Fruit fly (Drosophila melanogaster) whole organism, embryonic: ENCODE results near the gene CG32944.

Experiments
- Aef1 ChIP-seq: fragments of 200-800 bp; sonication (Bioruptor generic); IDR thresholded peaks from 3 replicates; pipeline ENCODE4 v1.3.6; 2022; ENCODE audit warnings: missing biosample characterization, missing genetic modification characterization
- B-H2 ChIP-seq: fragments of 200-800 bp; sonication (Bioruptor generic); optimal IDR thresholded peaks from 2 replicates; lab custom pipeline; 2018; ENCODE audit warnings: missing biosample characterization, mild to moderate bottlenecking, missing genetic modification characterization
- Bteb2 ChIP-seq: fragments of 200-800 bp; sonication (Bioruptor generic); optimal IDR thresholded peaks from 2 replicates; lab custom pipeline; 2016; ENCODE audit warnings: missing biosample characterization, missing genetic modification characterization
- CG10321 ChIP-seq: fragments of 200-800 bp; sonication (Bioruptor generic); IDR thresholded peaks from 2 replicates; pipeline ENCODE4 v1.3.6; 2022; ENCODE audit warnings: missing biosample characterization, missing genetic modification characterization
- CG10654 ChIP-seq: fragments of 200-800 bp; sonication (Bioruptor generic); optimal IDR thresholded peaks from 2 replicates; lab custom pipeline; 2016; ENCODE audit warnings: missing biosample characterization, missing genetic modification characterization
- CG12769 ChIP-seq: fragments of 200-800 bp; sonication (Bioruptor generic); optimal IDR thresholded peaks from 2 replicates; lab custom pipeline; 2019; ENCODE audit warnings: missing biosample characterization, mild to moderate bottlenecking, missing genetic modification characterization, moderate library complexity
- CG13123 ChIP-seq: fragments of 200-800 bp; sonication (Bioruptor generic); optimal IDR thresholded peaks from 2 replicates; lab custom pipeline; 2016; ENCODE audit warnings: missing biosample characterization, missing genetic modification characterization
- CG14710 ChIP-seq: fragments of 200-800 bp; sonication (Bioruptor generic); optimal IDR thresholded peaks from 3 replicates; lab custom pipeline; 2019; ENCODE audit warnings: missing biosample characterization, mild to moderate bottlenecking, missing genetic modification characterization, moderate library complexity
- CG15601 ChIP-seq: fragments of 200-800 bp; sonication (Bioruptor generic); optimal IDR thresholded peaks from 3 replicates; lab custom pipeline; 2019; ENCODE audit warnings: missing biosample characterization, mild to moderate bottlenecking, missing genetic modification characterization, moderate library complexity
- CG1647 ChIP-seq: fragments of 200-800 bp; sonication (Bioruptor generic); optimal IDR thresholded peaks from 3 replicates; lab custom pipeline; 2016; ENCODE audit warnings: missing biosample characterization, missing genetic modification characterization
- CG18476 ChIP-seq: fragments of 200-800 bp; sonication (Bioruptor generic); optimal IDR thresholded peaks from 2 replicates; lab custom pipeline; 2016; ENCODE audit warnings: missing biosample characterization, mild to moderate bottlenecking, missing genetic modification characterization
- CG4617 ChIP-seq: fragments of 200-800 bp; sonication (Bioruptor generic); optimal IDR thresholded peaks from 3 replicates; lab custom pipeline; 2016; ENCODE audit warnings: missing biosample characterization, missing genetic modification characterization, borderline replicate concordance
- CG7271 ChIP-seq: fragments of 200-800 bp; sonication (Bioruptor generic); optimal IDR thresholded peaks from 2 replicates; lab custom pipeline; 2018; ENCODE audit warnings: missing biosample characterization, mild to moderate bottlenecking, missing genetic modification characterization, moderate library complexity
- CG7372 ChIP-seq: fragments of 200-800 bp; sonication (Bioruptor generic); IDR thresholded peaks from 2 replicates; pipeline ENCODE4 v1.3.6; 2022; ENCODE audit warnings: missing biosample characterization, missing genetic modification characterization
- CG9932 ChIP-seq: fragments of 200-800 bp; sonication (Bioruptor generic); IDR thresholded peaks from 2 replicates; pipeline ENCODE4 v1.3.6; 2022; ENCODE audit warnings: missing biosample characterization, missing genetic modification characterization
- CHES-1-like ChIP-seq: fragments of 200-800 bp; sonication (Bioruptor generic); optimal IDR thresholded peaks from 2 replicates; lab custom pipeline; 2016; ENCODE audit warnings: missing biosample characterization, missing genetic modification characterization
- CoRest ChIP-seq: fragments of 200-800 bp; sonication (Bioruptor generic); optimal IDR thresholded peaks from 3 replicates; lab custom pipeline; 2018; ENCODE audit warnings: missing biosample characterization, mild to moderate bottlenecking, missing genetic modification characterization, moderate library complexity
- Dll ChIP-seq: fragments of 200-800 bp; sonication (Bioruptor generic); IDR thresholded peaks from 4 replicates; pipeline ENCODE4 v1.3.6; 2022; ENCODE audit warnings: missing biosample characterization, missing genetic modification characterization; ENCODE audit not compliant: partially characterized antibody
- Doc3 ChIP-seq: fragments of 200-800 bp; sonication (Bioruptor generic); IDR thresholded peaks from 3 replicates; pipeline ENCODE4 v1.3.6; 2022; ENCODE audit warnings: missing biosample characterization, missing genetic modification characterization; ENCODE audit not compliant: partially characterized antibody
- Dp ChIP-seq: fragments of 200-800 bp; sonication (Bioruptor generic); optimal IDR thresholded peaks from 2 replicates; lab custom pipeline; 2018; ENCODE audit warnings: missing biosample characterization, mild to moderate bottlenecking, missing genetic modification characterization, moderate library complexity
- Dref ChIP-seq: fragments of 200-800 bp; sonication (Bioruptor generic); IDR thresholded peaks from 2 replicates; pipeline ENCODE4 v1.3.6; 2022; ENCODE audit warnings: missing biosample characterization, missing genetic modification characterization
- Elba2 ChIP-seq: fragments of 200-800 bp; sonication (Bioruptor generic); optimal IDR thresholded peaks from 3 replicates; lab custom pipeline; 2016; ENCODE audit warnings: missing biosample characterization, missing genetic modification characterization
- Fer2 ChIP-seq: fragments of 200-800 bp; sonication (Bioruptor generic); optimal IDR thresholded peaks from 2 replicates; lab custom pipeline; 2018; ENCODE audit warnings: missing biosample characterization, mild to moderate bottlenecking, missing genetic modification characterization, moderate library complexity
- Hmx ChIP-seq: fragments of 200-800 bp; sonication (Bioruptor generic); optimal IDR thresholded peaks from 2 replicates; lab custom pipeline; 2016; ENCODE audit warnings: missing biosample characterization, missing genetic modification characterization
- Hr51 ChIP-seq, 2 experiments: fragments of 200-800 bp; sonication (Bioruptor generic); optimal IDR thresholded peaks; 2 replicates in 1 of 2; 3 replicates in 1 of 2; lab custom pipeline; 2016 to 2018; ENCODE audit warnings: missing biosample characterization in 2 of 2, missing genetic modification characterization in 2 of 2, mild to moderate bottlenecking in 1 of 2, moderate library complexity in 1 of 2
- Lhr ChIP-seq: fragments of 200-800 bp; sonication (Bioruptor generic); optimal IDR thresholded peaks from 3 replicates; lab custom pipeline; 2017; ENCODE audit warnings: mild to moderate bottlenecking, missing biosample characterization, missing genetic modification reagents, missing genetic modification characterization
- MBD-R2 ChIP-seq: fragments of 200-800 bp; sonication (Bioruptor generic); IDR thresholded peaks from 2 replicates; pipeline ENCODE4 v1.3.6; 2022; ENCODE audit warnings: missing biosample characterization, missing genetic modification characterization
- Mes4 ChIP-seq: fragments of 200-800 bp; sonication (Bioruptor generic); optimal IDR thresholded peaks from 2 replicates; lab custom pipeline; 2016; ENCODE audit warnings: missing biosample characterization, missing genetic modification characterization
- Nf-YC ChIP-seq: fragments of 200-800 bp; optimal IDR thresholded peaks from 3 replicates; lab custom pipeline; 2019; ENCODE audit warnings: missing biosample characterization, mild to moderate bottlenecking, missing genetic modification characterization, moderate library complexity
- Six4 ChIP-seq: fragments of 200-800 bp; sonication (Bioruptor generic); optimal IDR thresholded peaks from 2 replicates; lab custom pipeline; 2016; ENCODE audit warnings: missing biosample characterization, missing genetic modification characterization
- TFAM ChIP-seq: fragments of 200-800 bp; sonication (Bioruptor generic); optimal IDR thresholded peaks from 2 replicates; lab custom pipeline; 2017; ENCODE audit warnings: missing biosample characterization, missing genetic modification characterization, inconsistent platforms
- ap ChIP-seq: fragments of 200-800 bp; sonication (Bioruptor generic); IDR thresholded peaks from 2 replicates; pipeline ENCODE4 v1.3.6; 2022; ENCODE audit warnings: missing biosample characterization, missing genetic modification characterization
- bcd ChIP-seq: fragments of 200-800 bp; sonication (Bioruptor generic); optimal IDR thresholded peaks from 2 replicates; lab custom pipeline; 2017; ENCODE audit warnings: missing biosample characterization, mild to moderate bottlenecking, missing genetic modification characterization
- br ChIP-seq: fragments of >200 bp; optimal IDR thresholded peaks from 2 replicates; lab custom pipeline; 2017
- caup ChIP-seq: fragments of 200-800 bp; sonication (Bioruptor generic); optimal IDR thresholded peaks from 3 replicates; lab custom pipeline; 2017; ENCODE audit warnings: missing biosample characterization, mild to moderate bottlenecking, missing genetic modification characterization, moderate library complexity; ENCODE audit not compliant: severe bottlenecking
- crc ChIP-seq: fragments of 200-800 bp; sonication (Bioruptor generic); optimal IDR thresholded peaks from 2 replicates; lab custom pipeline; 2016; ENCODE audit warnings: missing biosample characterization, missing genetic modification characterization
- croc ChIP-seq: fragments of 200-800 bp; sonication (Bioruptor generic); conservative IDR thresholded peaks from 3 replicates; pipeline ENCODE4 v1.3.6; 2022; ENCODE audit warnings: missing biosample characterization, missing genetic modification characterization
- danr ChIP-seq: fragments of 200-800 bp; sonication (Bioruptor generic); IDR thresholded peaks from 2 replicates; pipeline ENCODE4 v1.3.6; 2022; ENCODE audit warnings: missing biosample characterization, missing genetic modification characterization
- eve ChIP-seq, 2 experiments: fragments of >200 bp; optimal IDR thresholded peaks; 2 replicates each; lab custom pipeline; 2017; ENCODE audit warnings: missing biosample characterization in 2 of 2, missing genetic modification characterization in 2 of 2
- her ChIP-seq: fragments of 200-800 bp; sonication (Bioruptor generic); optimal IDR thresholded peaks from 2 replicates; lab custom pipeline; 2016; ENCODE audit warnings: missing biosample characterization, missing genetic modification characterization
- jigr1 ChIP-seq: fragments of 200-800 bp; sonication (Bioruptor generic); IDR thresholded peaks from 3 replicates; pipeline ENCODE4 v1.3.6; 2022; ENCODE audit warnings: missing biosample characterization, missing genetic modification characterization
- klu ChIP-seq: fragments of 200-800 bp; sonication (Bioruptor generic); IDR thresholded peaks from 2 replicates; pipeline ENCODE4 v1.3.6; 2022; ENCODE audit warnings: missing biosample characterization, missing genetic modification characterization
- knrl ChIP-seq: fragments of 200-800 bp; sonication (Bioruptor generic); IDR thresholded peaks from 3 replicates; pipeline ENCODE4 v1.3.6; 2022; ENCODE audit warnings: missing biosample characterization, missing genetic modification characterization; ENCODE audit not compliant: partially characterized antibody
- lilli ChIP-seq: fragments of 200-800 bp; sonication (Bioruptor generic); optimal IDR thresholded peaks from 3 replicates; lab custom pipeline; 2016; ENCODE audit warnings: missing biosample characterization, missing genetic modification characterization
- sens-2 ChIP-seq: fragments of 200-800 bp; sonication (Bioruptor generic); IDR thresholded peaks from 2 replicates; pipeline ENCODE4 v1.3.6; 2022; ENCODE audit warnings: missing biosample characterization, missing genetic modification characterization
- sna ChIP-seq: fragments of 200-800 bp; sonication (Bioruptor generic); IDR thresholded peaks from 2 replicates; pipeline ENCODE4 v1.3.6; 2022; ENCODE audit warnings: missing biosample characterization, missing genetic modification characterization; ENCODE audit not compliant: partially characterized antibody
- stc ChIP-seq: fragments of 200-800 bp; sonication (Bioruptor generic); IDR thresholded peaks from 2 replicates; pipeline ENCODE4 v1.3.6; 2022; ENCODE audit warnings: missing biosample characterization, missing genetic modification characterization
- tin ChIP-seq: fragments of 200-800 bp; sonication (Bioruptor generic); optimal IDR thresholded peaks from 3 replicates; lab custom pipeline; 2016; ENCODE audit warnings: missing biosample characterization, missing genetic modification characterization
- tio ChIP-seq: fragments of 200-800 bp; sonication (Bioruptor generic); optimal IDR thresholded peaks from 2 replicates; lab custom pipeline; 2017; ENCODE audit warnings: missing biosample characterization, missing genetic modification characterization, inconsistent platforms
- tup ChIP-seq: fragments of 200-800 bp; sonication (Bioruptor generic); optimal IDR thresholded peaks from 2 replicates; lab custom pipeline; 2016; ENCODE audit warnings: missing biosample characterization, mild to moderate bottlenecking, missing genetic modification characterization, moderate library complexity

Gene CG32944

dm6 chr3R:4381079-4381919 lies 38.1 kb downstream of the CG32944 start, which contains the start of gene Cont (continued):
- TF ChIP-seq caup (no peak), crc (GFP tag; lab: Kevin White, UChicago) (no peak), sna (GFP tag; lab: Robert Waterston, UW) (peak; percentile 86), CG1647 (GFP tag; lab: Kevin White, UChicago) (no peak), CG9932 (GFP tag; lab: Robert Waterston, UW) (peak; percentile 46; the same call in 1 of the 2 replicates), Mes4 (GFP tag; lab: Kevin White, UChicago) (no peak), bcd (GFP tag; lab: Kevin White, UChicago) (no peak), her (GFP tag; lab: Kevin White, UChicago) (no peak), tup (GFP tag; lab: Kevin White, UChicago) (peak; percentile 31), Six4 (GFP tag; lab: Kevin White, UChicago) (no peak), Hr51 (GFP tag; optimal IDR thresholded peaks at IDR 0.05; lab: Kevin White, UChicago) (peak in 1 of 2 experiments; percentile 38), eve (GFP tag; optimal IDR thresholded peaks at IDR 0.05; lab: Kevin White, UChicago) (no peak), croc (GFP tag; lab: Robert Waterston, UW) (no peak), Dll (GFP tag; lab: Robert Waterston, UW) (peak; percentile 91), CG14710 (tag; lab: Kevin White, UChicago) (peak; percentile 46), stc (GFP tag; lab: Robert Waterston, UW) (no peak), CG10321 (GFP tag; lab: Robert Waterston, UW) (no peak), CG10654 (GFP tag; lab: Kevin White, UChicago) (no peak), Dp (GFP tag; lab: Kevin White, UChicago) (peak; percentile 97), CG15601 (tag; lab: Kevin White, UChicago) (peak; percentile 1), knrl (peak; percentile 91), TFAM (GFP tag; lab: Kevin White, UChicago) (no peak), Doc3 (GFP tag; lab: Robert Waterston, UW) (peak; percentile 89), klu (GFP tag; lab: Robert Waterston, UW) (no peak), Fer2 (no peak), danr (no peak), tio (GFP tag; lab: Kevin White, UChicago) (no peak), Elba2 (GFP tag; lab: Kevin White, UChicago) (peak; percentile 57), CG7271 (no peak), br (lab: Kevin White, UChicago) (no peak), CoRest (tag; lab: Kevin White, UChicago) (peak; percentile 2), CG12769 (tag; lab: Kevin White, UChicago) (no peak), tin (GFP tag; lab: Kevin White, UChicago) (no peak), Nf-YC (tag; lab: Kevin White, UChicago) (peak; percentile 0), sens-2 (GFP tag; lab: Robert Waterston, UW) (no peak), CG4617 (peak; percentile 48), Lhr (GFP tag; lab: Kevin White, UChicago) (peak; percentile 39), ap (GFP tag; lab: Robert Waterston, UW) (no peak), CG18476 (GFP tag; lab: Kevin White, UChicago) (peak; percentile 9), CHES-1-like (GFP tag; lab: Kevin White, UChicago) (no peak), Hmx (GFP tag; lab: Kevin White, UChicago) (no peak), Bteb2 (GFP tag; lab: Kevin White, UChicago) (no peak), B-H2 (peak; percentile 22), CG7372 (GFP tag; lab: Robert Waterston, UW) (no peak), lilli (GFP tag; lab: Kevin White, UChicago) (peak; percentile 49), MBD-R2 (GFP tag; lab: Robert Waterston, UW) (peak; percentile 53; the same call in 1 of the 2 replicates), CG13123 (no peak), Dref (GFP tag; lab: Robert Waterston, UW) (peak; percentile 99), jigr1 (GFP tag; lab: Robert Waterston, UW) (no peak), Aef1 (GFP tag; lab: Robert Waterston, UW) (no peak)
